Worm (Caenorhabditis elegans) whole organism, L4 larva: ENCODE measurements around the gene F21A3.11.

Experiments
- F44E2.7 ChIP-seq: fragments of 200-800 bp; sonication (Bioruptor generic); IDR thresholded peaks from 2 replicates; pipeline ENCODE4 v2.1.2; 2022; ENCODE audit warnings: missing genetic modification characterization, missing compliant biosample characterization
- Y105C5A.15 ChIP-seq: fragments of 200-800 bp; sonication (Bioruptor generic); IDR thresholded peaks from 2 replicates; pipeline ENCODE4 v1.3.6; 2022; ENCODE audit warnings: missing genetic modification characterization, missing compliant biosample characterization
- Y48G9A.11 ChIP-seq: fragments of 200-800 bp; sonication (Bioruptor generic); IDR thresholded peaks from 2 replicates; pipeline ENCODE4 v1.3.6; 2022; ENCODE audit warnings: missing genetic modification reagents, missing genetic modification characterization, missing compliant biosample characterization
- aha-1 ChIP-seq: fragments of 150-350 bp; peaks from one replicate; lab custom pipeline; 2014; ENCODE audit warnings: missing biosample characterization, missing genetic modification characterization
- ama-1 ChIP-seq: fragments of 150-350 bp; optimal IDR thresholded peaks from 2 replicates; lab custom pipeline; 2014; ENCODE audit warnings: inconsistent platforms, mixed read lengths
- ceh-20 ChIP-seq: fragments of 200-800 bp; sonication (Bioruptor generic); IDR thresholded peaks from 2 replicates; pipeline ENCODE4 v1.3.6; 2022; ENCODE audit warnings: missing genetic modification reagents, missing genetic modification characterization, missing compliant biosample characterization
- ceh-44 ChIP-seq: fragments of 200-800 bp; sonication (Bioruptor generic); IDR thresholded peaks from 2 replicates; pipeline ENCODE4 v1.3.6; 2022; ENCODE audit warnings: missing genetic modification reagents, missing genetic modification characterization, missing compliant biosample characterization
- ctbp-1 ChIP-seq: fragments of 200-800 bp; sonication (Bioruptor generic); IDR thresholded peaks from 2 replicates; pipeline ENCODE4 v1.3.6; 2022; ENCODE audit warnings: missing genetic modification reagents, missing genetic modification characterization, missing compliant biosample characterization
- daf-12 ChIP-seq: fragments of 150-350 bp; optimal IDR thresholded peaks from 2 replicates; lab custom pipeline; 2014; ENCODE audit warnings: missing biosample characterization, missing genetic modification reagents, missing genetic modification characterization
- daf-16 ChIP-seq, 3 experiments: sonication (generic microtip); optimal IDR thresholded peaks; 2 replicates each; lab custom pipeline; 2016 to 2017; ENCODE audit warnings: missing genetic modification characterization in 3 of 3, missing genetic modification reagents in 3 of 3, mild to moderate bottlenecking in 2 of 3, missing compliant biosample characterization in 2 of 3, missing biosample characterization in 1 of 3, moderate library complexity in 1 of 3
- daf-8 ChIP-seq: fragments of 200-800 bp; sonication (Bioruptor generic); IDR thresholded peaks from 2 replicates; pipeline ENCODE4 v1.3.6; 2022; ENCODE audit warnings: missing genetic modification characterization, missing compliant biosample characterization
- dmd-9 ChIP-seq: fragments of 200-800 bp; sonication (Bioruptor generic); IDR thresholded peaks from 2 replicates; pipeline ENCODE4 v1.3.6; 2022; ENCODE audit warnings: missing genetic modification reagents, missing genetic modification characterization, missing compliant biosample characterization
- dpl-1 ChIP-seq: fragments of 150-350 bp; optimal IDR thresholded peaks from 2 replicates; lab custom pipeline; 2014; ENCODE audit warnings: missing biosample characterization, missing genetic modification reagents, missing genetic modification characterization
- dve-1 ChIP-seq: sonication (generic microtip); optimal IDR thresholded peaks from 2 replicates; lab custom pipeline; 2017; ENCODE audit warnings: antibody characterized with exemption, mild to moderate bottlenecking, missing genetic modification characterization, missing compliant biosample characterization; ENCODE audit not compliant: insufficient read depth
- egl-43 ChIP-seq: fragments of 200-800 bp; sonication (Bioruptor generic); IDR thresholded peaks from 2 replicates; pipeline ENCODE4 v1.3.6; 2022; ENCODE audit warnings: missing genetic modification reagents, missing genetic modification characterization, missing compliant biosample characterization
- hlh-11 ChIP-seq: fragments of 200-800 bp; sonication (Bioruptor generic); optimal IDR thresholded peaks from 2 replicates; lab custom pipeline; 2018; ENCODE audit warnings: mild to moderate bottlenecking, missing genetic modification characterization, missing compliant biosample characterization
- hmg-1.1 ChIP-seq: fragments of 200-800 bp; sonication (Bioruptor generic); IDR thresholded peaks from 2 replicates; pipeline ENCODE4 v1.3.6; 2022; ENCODE audit warnings: missing genetic modification reagents, missing genetic modification characterization, missing compliant biosample characterization
- lim-7 ChIP-seq: fragments of 200-800 bp; sonication (Bioruptor generic); IDR thresholded peaks from 2 replicates; pipeline ENCODE4 v1.3.6; 2022; ENCODE audit warnings: missing genetic modification characterization, missing compliant biosample characterization
- lin-1 ChIP-seq: fragments of 200-800 bp; sonication (Bioruptor generic); IDR thresholded peaks from 2 replicates; pipeline ENCODE4 v1.3.6; 2022; ENCODE audit warnings: missing genetic modification reagents, missing genetic modification characterization, missing compliant biosample characterization
- madf-9 ChIP-seq: fragments of 200-800 bp; sonication (Bioruptor generic); conservative IDR thresholded peaks from 2 replicates; pipeline ENCODE4 v1.3.6; 2022; ENCODE audit warnings: missing genetic modification reagents, missing genetic modification characterization, missing compliant biosample characterization
- mdl-1 ChIP-seq, 2 experiments: fragments of 150-350 bp in 1 of 2; sonication (generic microtip) in 1 of 2; optimal IDR thresholded peaks; 2 replicates each; lab custom pipeline; 2014 to 2017; ENCODE audit warnings: missing biosample characterization in 2 of 2, missing genetic modification characterization in 2 of 2
- mdt-29 ChIP-seq: fragments of 200-800 bp; sonication (Bioruptor generic); IDR thresholded peaks from 2 replicates; pipeline ENCODE4 v1.3.6; 2022; ENCODE audit warnings: missing genetic modification reagents, missing genetic modification characterization, missing compliant biosample characterization
- mep-1 ChIP-seq: fragments of 150-350 bp; sonication (generic microtip); optimal IDR thresholded peaks from 3 replicates; lab custom pipeline; 2014; ENCODE audit warnings: missing biosample characterization, missing genetic modification characterization
- mes-2 ChIP-seq: sonication (generic microtip); optimal IDR thresholded peaks from 2 replicates; lab custom pipeline; 2016; ENCODE audit warnings: missing genotype, mild to moderate bottlenecking, missing genetic modification characterization, missing compliant biosample characterization; ENCODE audit not compliant: poor library complexity, severe bottlenecking
- nhr-11 ChIP-seq: fragments of 150-350 bp; optimal IDR thresholded peaks from 2 replicates; lab custom pipeline; 2014; ENCODE audit warnings: missing biosample characterization, missing genetic modification characterization
- nhr-42 ChIP-seq: fragments of 200-800 bp; sonication (Bioruptor generic); IDR thresholded peaks from 2 replicates; pipeline ENCODE4 v1.3.6; 2022; ENCODE audit warnings: missing genetic modification characterization, missing compliant biosample characterization
- php-3 ChIP-seq: fragments of 200-800 bp; sonication (Bioruptor generic); IDR thresholded peaks from 2 replicates; pipeline ENCODE4 v1.3.6; 2022; ENCODE audit warnings: missing genetic modification reagents, missing genetic modification characterization, missing compliant biosample characterization
- snpc-1.2 ChIP-seq: fragments of 200-800 bp; sonication (Bioruptor generic); IDR thresholded peaks from 2 replicates; pipeline ENCODE4 v1.3.6; 2022; ENCODE audit warnings: missing genetic modification reagents, missing genetic modification characterization, missing compliant biosample characterization
- spr-3 ChIP-seq: fragments of 200-800 bp; sonication (Bioruptor generic); optimal IDR thresholded peaks from 2 replicates; lab custom pipeline; 2018; ENCODE audit warnings: mild to moderate bottlenecking, missing genetic modification characterization, missing compliant biosample characterization
- tra-1 ChIP-seq: fragments of 200-800 bp; sonication (Bioruptor generic); IDR thresholded peaks from 2 replicates; pipeline ENCODE4 v1.3.6; 2022; ENCODE audit warnings: missing genetic modification reagents, missing genetic modification characterization, missing compliant biosample characterization
- unc-130 ChIP-seq: sonication (generic microtip); optimal IDR thresholded peaks from 2 replicates; lab custom pipeline; 2016; ENCODE audit warnings: missing genetic modification reagents, missing genetic modification characterization, missing compliant biosample characterization
- unc-39 ChIP-seq: sonication (generic microtip); optimal IDR thresholded peaks from 2 replicates; lab custom pipeline; 2017; ENCODE audit warnings: missing biosample characterization, missing genetic modification characterization
- unc-62 ChIP-seq, 3 experiments: fragments of 150-350 bp in 1 of 3; sonication (generic microtip); optimal IDR thresholded peaks in 2 of 3; peaks in 1 of 3; 1 replicate in 1 of 3; 2 replicates in 2 of 3; lab custom pipeline; 2014 to 2017; ENCODE audit warnings: missing biosample characterization in 3 of 3, missing genetic modification characterization in 3 of 3, missing genetic modification reagents in 3 of 3, missing genotype in 1 of 3
- vab-7 ChIP-seq: fragments of 200-800 bp; sonication (Bioruptor generic); IDR thresholded peaks from 2 replicates; pipeline ENCODE4 v1.3.6; 2022; ENCODE audit warnings: missing genetic modification reagents, missing genetic modification characterization, missing compliant biosample characterization

F21A3.11 gene

ce11 chrV:15505068-15505467, 27.9 kb downstream of the F21A3.11 start (continued):
- peak; percentile 23; the same call in 1 of the 2 replicates for TF ChIP-seq lin-1 (GFP tag; lab: Robert Waterston, UW)
- 0 out of 2 replicates have a peak, but pooled peaks have one; percentile 44 for TF ChIP-seq nhr-42
- peak; percentile 28 for TF ChIP-seq unc-130 (GFP tag; lab: Kevin White, UChicago)
- no peak for TF ChIP-seq daf-8 (GFP tag; lab: Robert Waterston, UW)
- TF ChIP-seq daf-12 (tag; lab: Kevin White, UChicago), result no peak
- no peak for TF ChIP-seq mdt-29
- peak; percentile 77 for TF ChIP-seq snpc-1.2 (GFP tag; lab: Robert Waterston, UW)
- peak; percentile 82 for TF ChIP-seq ctbp-1 (GFP tag; lab: Robert Waterston, UW)
- TF ChIP-seq unc-39 (tag; lab: Kevin White, UChicago), result no peak
- no peak for TF ChIP-seq aha-1 (tag; lab: Kevin White, UChicago)
- no peak for TF ChIP-seq nhr-11 (tag; lab: Kevin White, UChicago)
- peak; percentile 62; the same call in 1 of the 2 replicates for TF ChIP-seq ceh-44 (GFP tag; lab: Robert Waterston, UW)
- TF ChIP-seq hmg-1.1 (GFP tag; lab: Robert Waterston, UW), result peak; percentile 48; the same call in 1 of the 2 replicates
- TF ChIP-seq madf-9 (GFP tag; lab: Robert Waterston, UW), result 0 out of 2 replicates have a peak, but pooled peaks have one; percentile 10
- TF ChIP-seq mes-2 (tag; lab: Kevin White, UChicago), result peak; percentile 83
- 0 out of 2 replicates have a peak, but pooled peaks have one; percentile 6 for TF ChIP-seq F44E2.7
- TF ChIP-seq Y48G9A.11 (GFP tag; lab: Robert Waterston, UW), result 0 out of 2 replicates have a peak, but pooled peaks have one; percentile 41
- peak; percentile 81 for TF ChIP-seq egl-43
- TF ChIP-seq mdl-1 (tag; optimal IDR thresholded peaks at IDR 0.05; lab: Kevin White, UChicago), result peak in 1 of 2 experiments; percentile 29
- TF ChIP-seq spr-3 (GFP tag; lab: Kevin White, UChicago), result no peak
- TF ChIP-seq ceh-20 (GFP tag; lab: Robert Waterston, UW), result peak; percentile 68
- no peak for TF ChIP-seq mep-1 (tag; lab: Kevin White, UChicago)
- TF ChIP-seq tra-1 (GFP tag; lab: Robert Waterston, UW), result peak; percentile 54; the same call in 1 of the 2 replicates
- peak; percentile 76 for TF ChIP-seq vab-7
- TF ChIP-seq unc-62 (GFP tag; optimal IDR thresholded peaks at IDR 0.05 in 1 of 2; lab: Kevin White, UChicago), result no peak
- TF ChIP-seq unc-62 (tag; optimal IDR thresholded peaks at IDR 0.05; lab: Kevin White, UChicago), result no peak
- peak; percentile 90 for TF ChIP-seq lim-7 (GFP tag; lab: Robert Waterston, UW)
- 0 out of 2 replicates have a peak, but pooled peaks have one; percentile 39 for TF ChIP-seq php-3
- TF ChIP-seq dpl-1, result peak; percentile 16
- TF ChIP-seq ama-1 (lab: Kevin White, UChicago), result no peak

DNA sequence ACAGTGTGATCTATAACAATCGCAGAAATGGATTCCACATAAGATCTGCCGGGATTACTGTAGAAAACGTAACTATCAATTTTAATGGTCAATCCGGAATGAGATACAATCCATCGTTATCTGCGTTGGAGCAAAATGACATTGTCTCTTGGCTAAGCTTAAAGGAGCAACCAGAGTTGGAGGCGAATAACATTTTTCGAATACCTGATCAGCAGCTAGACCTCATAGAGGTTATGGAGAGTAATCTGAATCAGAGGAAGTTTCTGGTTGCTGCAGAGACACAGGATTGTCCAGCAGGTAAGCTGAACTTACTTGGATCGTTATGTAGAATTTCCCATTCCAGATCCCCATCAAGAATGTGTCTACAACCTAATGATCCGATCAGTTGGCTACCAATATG, 29.4 kb downstream of the F21A3.11 start:
- no peak for TF ChIP-seq dmd-9
- peak in 1 of 2 experiments; percentile 76 for TF ChIP-seq unc-62 (GFP tag; optimal IDR thresholded peaks at IDR 0.05 in 1 of 2; lab: Kevin White, UChicago)
- no peak for TF ChIP-seq unc-62 (tag; optimal IDR thresholded peaks at IDR 0.05; lab: Kevin White, UChicago)
- TF ChIP-seq, all 104 proteins: peak for 1

- TF ChIP-seq Y105C5A.15 (GFP tag; lab: Robert Waterston, UW) (no peak), hlh-11 (tag; lab: Kevin White, UChicago) (peak; percentile 24), daf-16 (GFP tag; optimal IDR thresholded peaks at IDR 0.05; lab: Kevin White, UChicago) (no peak), daf-16 (tag; optimal IDR thresholded peaks at IDR 0.05; lab: Kevin White, UChicago) (peak; percentile 51), mes-2 (tag; lab: Kevin White, UChicago) (peak; percentile 1), dve-1 (tag; lab: Kevin White, UChicago) (peak; percentile 50)
- TF ChIP-seq, all 104 proteins: peak for 4
These were observed 33.9 kb downstream of the F21A3.11 start for ce11 chrV:15499099-15499498.
